Fruit fly (Drosophila melanogaster) S2 (cell line): Measurements from ENCODE around the gene Ir94a.

Experiments
- CG8478 ChIP-seq: fragments of >200 bp; optimal IDR thresholded peaks from 2 replicates; lab custom pipeline; 2018
- CTCF ChIP-seq, 2 experiments: fragments of >200 bp; optimal IDR thresholded peaks; 2 replicates each; lab custom pipeline; 2018

dm6 chr3R:22142495-22142894 is 29.3 kb downstream of the Ir94a start:
- no peak for TF ChIP-seq CG8478 (lab: Kevin White, UChicago)
- no peak for TF ChIP-seq CTCF (optimal IDR thresholded peaks at IDR 0.05; lab: Kevin White, UChicago)
